Fruit fly (Drosophila melanogaster) whole organism, embryonic: ENCODE results near the gene Pi3K68D.

Experiments
- Abd-B ChIP-seq: fragments of 200-800 bp; sonication (Bioruptor generic); optimal IDR thresholded peaks from 2 replicates; lab custom pipeline; 2018; ENCODE audit warnings: missing biosample characterization, mild to moderate bottlenecking, missing genetic modification characterization, moderate library complexity
- Antp ChIP-seq: fragments of 200-800 bp; sonication (Bioruptor generic); optimal IDR thresholded peaks from 3 replicates; lab custom pipeline; 2016; ENCODE audit warnings: missing biosample characterization, missing genetic modification characterization
- Atf3 ChIP-seq: fragments of 200-800 bp; sonication (Bioruptor generic); optimal IDR thresholded peaks from 3 replicates; lab custom pipeline; 2016; ENCODE audit warnings: missing biosample characterization, missing genetic modification characterization
- C15 ChIP-seq: fragments of 200-800 bp; sonication (Bioruptor generic); IDR thresholded peaks from 3 replicates; pipeline ENCODE4 v1.3.6; 2022; ENCODE audit warnings: missing biosample characterization, missing genetic modification characterization
- CG10267 ChIP-seq: fragments of 200-800 bp; sonication (Bioruptor generic); optimal IDR thresholded peaks from 2 replicates; lab custom pipeline; 2018; ENCODE audit warnings: missing biosample characterization, mild to moderate bottlenecking, missing genetic modification characterization, moderate library complexity
- CG12155 ChIP-seq: fragments of 200-800 bp; sonication (Bioruptor generic); optimal IDR thresholded peaks from 3 replicates; lab custom pipeline; 2016; ENCODE audit warnings: missing biosample characterization, missing genetic modification characterization
- CG13424 ChIP-seq: fragments of 200-800 bp; sonication (Bioruptor generic); optimal IDR thresholded peaks from 2 replicates; lab custom pipeline; 2019; ENCODE audit warnings: missing biosample characterization, mild to moderate bottlenecking, missing genetic modification characterization, moderate library complexity
- CG14710 ChIP-seq: fragments of 200-800 bp; sonication (Bioruptor generic); optimal IDR thresholded peaks from 3 replicates; lab custom pipeline; 2019; ENCODE audit warnings: missing biosample characterization, mild to moderate bottlenecking, missing genetic modification characterization, moderate library complexity
- CG15073 ChIP-seq: fragments of 200-800 bp; sonication (Bioruptor generic); optimal IDR thresholded peaks from 2 replicates; lab custom pipeline; 2016; ENCODE audit warnings: missing biosample characterization, missing genetic modification characterization
- CG15696 ChIP-seq: fragments of 200-800 bp; sonication (Bioruptor generic); optimal IDR thresholded peaks from 2 replicates; lab custom pipeline; 2019; ENCODE audit warnings: missing biosample characterization, mild to moderate bottlenecking, missing genetic modification characterization, moderate library complexity
- CG16779 ChIP-seq: fragments of 200-800 bp; sonication (Bioruptor generic); IDR thresholded peaks from 2 replicates; pipeline ENCODE4 v1.3.6; 2022; ENCODE audit warnings: missing biosample characterization, missing genetic modification characterization
- CG16815 ChIP-seq: fragments of 200-800 bp; sonication (Bioruptor generic); optimal IDR thresholded peaks from 3 replicates; lab custom pipeline; 2017; ENCODE audit warnings: missing biosample characterization, mild to moderate bottlenecking, missing genetic modification characterization
- CG17361 ChIP-seq: fragments of 200-800 bp; sonication (Bioruptor generic); IDR thresholded peaks from 3 replicates; pipeline ENCODE4 v1.3.6; 2022; ENCODE audit warnings: missing biosample characterization, missing genetic modification characterization
- CG2129 ChIP-seq: fragments of 200-800 bp; sonication (Bioruptor generic); IDR thresholded peaks from 2 replicates; pipeline ENCODE4 v1.3.6; 2022; ENCODE audit warnings: missing biosample characterization, missing genetic modification characterization; ENCODE audit not compliant: partially characterized antibody
- CG30431 ChIP-seq: fragments of 200-800 bp; sonication (Bioruptor generic); optimal IDR thresholded peaks from 2 replicates; lab custom pipeline; 2017; ENCODE audit warnings: missing biosample characterization, missing genetic modification characterization
- CG33557 ChIP-seq: fragments of 200-800 bp; sonication (Bioruptor generic); optimal IDR thresholded peaks from 2 replicates; lab custom pipeline; 2019; ENCODE audit warnings: missing biosample characterization, mild to moderate bottlenecking, missing genetic modification characterization, moderate library complexity
- CG4328 ChIP-seq: fragments of 200-800 bp; sonication (Bioruptor generic); optimal IDR thresholded peaks from 3 replicates; lab custom pipeline; 2017; ENCODE audit warnings: missing biosample characterization, missing genetic modification reagents, missing genetic modification characterization
- CG4730 ChIP-seq: fragments of 200-800 bp; sonication (Bioruptor generic); IDR thresholded peaks from 2 replicates; pipeline ENCODE4 v1.3.6; 2022; ENCODE audit warnings: missing biosample characterization, missing genetic modification characterization
- CG6175 ChIP-seq: fragments of 200-800 bp; sonication (Bioruptor generic); IDR thresholded peaks from 3 replicates; pipeline ENCODE4 v1.3.6; 2022; ENCODE audit warnings: missing biosample characterization, missing genetic modification characterization
- CG6813 ChIP-seq: fragments of 200-800 bp; sonication (Bioruptor generic); optimal IDR thresholded peaks from 2 replicates; lab custom pipeline; 2017; ENCODE audit warnings: missing biosample characterization, missing genetic modification characterization, mild to moderate bottlenecking, moderate library complexity, missing genetic modification reagents
- CG7987 ChIP-seq: fragments of 200-800 bp; sonication (Bioruptor generic); optimal IDR thresholded peaks from 2 replicates; lab custom pipeline; 2018; ENCODE audit warnings: missing biosample characterization, mild to moderate bottlenecking, missing genetic modification characterization, moderate library complexity
- CG8944 ChIP-seq: fragments of 200-800 bp; sonication (Bioruptor generic); optimal IDR thresholded peaks from 3 replicates; lab custom pipeline; 2016; ENCODE audit warnings: missing biosample characterization, missing genetic modification characterization
- CG9609 ChIP-seq: fragments of 200-800 bp; sonication (Bioruptor generic); optimal IDR thresholded peaks from 3 replicates; lab custom pipeline; 2016; ENCODE audit warnings: missing biosample characterization, missing genetic modification characterization
- Ets97D ChIP-seq: fragments of 200-800 bp; sonication (Bioruptor generic); optimal IDR thresholded peaks from 3 replicates; lab custom pipeline; 2016; ENCODE audit warnings: missing biosample characterization, missing genetic modification characterization
- Hey ChIP-seq: fragments of 200-800 bp; sonication (Bioruptor generic); optimal IDR thresholded peaks from 3 replicates; lab custom pipeline; 2018; ENCODE audit warnings: missing biosample characterization, mild to moderate bottlenecking, missing genetic modification characterization
- HmgZ ChIP-seq: fragments of 200-800 bp; sonication (Bioruptor generic); optimal IDR thresholded peaks from 2 replicates; lab custom pipeline; 2018; ENCODE audit warnings: missing biosample characterization, mild to moderate bottlenecking, missing genetic modification characterization
- Hmx ChIP-seq: fragments of 200-800 bp; sonication (Bioruptor generic); optimal IDR thresholded peaks from 2 replicates; lab custom pipeline; 2016; ENCODE audit warnings: missing biosample characterization, missing genetic modification characterization
- Hr39 ChIP-seq: fragments of >200 bp; optimal IDR thresholded peaks from 2 replicates; lab custom pipeline; 2017
- Lim3 ChIP-seq: fragments of 200-800 bp; sonication (Bioruptor generic); IDR thresholded peaks from 2 replicates; pipeline ENCODE4 v1.3.6; 2022; ENCODE audit warnings: missing biosample characterization, missing genetic modification characterization
- Mrtf ChIP-seq: fragments of 200-800 bp; sonication (Bioruptor generic); IDR thresholded peaks from 3 replicates; pipeline ENCODE4 v1.3.6; 2022; ENCODE audit warnings: missing biosample characterization, missing genetic modification characterization
- NK7.1 ChIP-seq: fragments of 200-800 bp; sonication (Bioruptor generic); optimal IDR thresholded peaks from 3 replicates; lab custom pipeline; 2016; ENCODE audit warnings: missing biosample characterization, missing genetic modification characterization
- Opbp ChIP-seq: fragments of 200-800 bp; sonication (Bioruptor generic); IDR thresholded peaks from 3 replicates; pipeline ENCODE4 v1.3.6; 2022; ENCODE audit warnings: missing biosample characterization, missing genetic modification characterization; ENCODE audit not compliant: partially characterized antibody
- Rfx ChIP-seq: fragments of 200-800 bp; sonication (Bioruptor generic); IDR thresholded peaks from 2 replicates; pipeline ENCODE4 v1.3.6; 2022; ENCODE audit warnings: missing biosample characterization, missing genetic modification characterization
- Spps ChIP-seq: fragments of 200-800 bp; sonication (Bioruptor generic); optimal IDR thresholded peaks from 2 replicates; lab custom pipeline; 2018; ENCODE audit warnings: missing biosample characterization, mild to moderate bottlenecking, missing genetic modification characterization
- Usf ChIP-seq: fragments of 200-800 bp; sonication (Bioruptor generic); optimal IDR thresholded peaks from 2 replicates; lab custom pipeline; 2017; ENCODE audit warnings: missing genotype, missing biosample characterization, missing genetic modification characterization
- Xbp1 ChIP-seq: fragments of 200-800 bp; sonication (Bioruptor generic); optimal IDR thresholded peaks from 3 replicates; lab custom pipeline; 2016; ENCODE audit warnings: missing biosample characterization, mild to moderate bottlenecking, missing genetic modification characterization
- ac ChIP-seq: fragments of 200-800 bp; sonication (Bioruptor generic); optimal IDR thresholded peaks from 3 replicates; lab custom pipeline; 2017; ENCODE audit warnings: missing biosample characterization, mild to moderate bottlenecking, missing genetic modification characterization
- amos ChIP-seq: fragments of 200-800 bp; sonication (Bioruptor generic); IDR thresholded peaks from 2 replicates; pipeline ENCODE4 v1.3.6; 2022; ENCODE audit warnings: missing biosample characterization, missing genetic modification characterization; ENCODE audit not compliant: partially characterized antibody
- cwo ChIP-seq: fragments of 200-800 bp; sonication (Bioruptor generic); optimal IDR thresholded peaks from 3 replicates; lab custom pipeline; 2017; ENCODE audit warnings: missing biosample characterization, missing genetic modification characterization, mild to moderate bottlenecking, moderate library complexity, missing genetic modification reagents
- dpn ChIP-seq, 2 experiments: fragments of 200-800 bp; sonication (Bioruptor generic); optimal IDR thresholded peaks; 3 replicates each; lab custom pipeline; 2016; ENCODE audit warnings: missing biosample characterization in 2 of 2, missing genetic modification characterization in 2 of 2
- fd64A ChIP-seq: fragments of 200-800 bp; sonication (Bioruptor generic); optimal IDR thresholded peaks from 3 replicates; lab custom pipeline; 2018; ENCODE audit warnings: missing biosample characterization, mild to moderate bottlenecking, missing genetic modification characterization
- fu2 ChIP-seq: fragments of 200-800 bp; sonication (Bioruptor generic); optimal IDR thresholded peaks from 2 replicates; lab custom pipeline; 2016; ENCODE audit warnings: missing biosample characterization, missing genetic modification characterization
- gce ChIP-seq: fragments of 200-800 bp; sonication (Bioruptor generic); IDR thresholded peaks from 3 replicates; pipeline ENCODE4 v1.3.6; 2022; ENCODE audit warnings: missing biosample characterization, missing genetic modification characterization
- gfzf ChIP-seq: fragments of 200-800 bp; sonication (Bioruptor generic); optimal IDR thresholded peaks from 2 replicates; lab custom pipeline; 2016; ENCODE audit warnings: missing biosample characterization, mild to moderate bottlenecking, missing genetic modification characterization, moderate library complexity
- h ChIP-seq: fragments of >200 bp; optimal IDR thresholded peaks from 2 replicates; lab custom pipeline; 2017
- nom ChIP-seq: fragments of 200-800 bp; sonication (Bioruptor generic); optimal IDR thresholded peaks from 2 replicates; lab custom pipeline; 2017; ENCODE audit warnings: missing biosample characterization, missing genetic modification characterization, mild to moderate bottlenecking, moderate library complexity, missing genetic modification reagents
- p53 ChIP-seq: fragments of 200-800 bp; sonication (Bioruptor generic); optimal IDR thresholded peaks from 2 replicates; lab custom pipeline; 2016; ENCODE audit warnings: missing biosample characterization, missing genetic modification characterization
- salm ChIP-seq: fragments of 200-800 bp; sonication (Bioruptor generic); optimal IDR thresholded peaks from 2 replicates; lab custom pipeline; 2018; ENCODE audit warnings: missing biosample characterization, mild to moderate bottlenecking, missing genetic modification characterization
- tio ChIP-seq: fragments of 200-800 bp; sonication (Bioruptor generic); optimal IDR thresholded peaks from 2 replicates; lab custom pipeline; 2017; ENCODE audit warnings: missing biosample characterization, missing genetic modification characterization, inconsistent platforms
- unpg ChIP-seq: fragments of 200-800 bp; sonication (Bioruptor generic); optimal IDR thresholded peaks from 3 replicates; lab custom pipeline; 2018; ENCODE audit warnings: missing biosample characterization, mild to moderate bottlenecking, missing genetic modification characterization, moderate library complexity
- zen2 ChIP-seq: fragments of 200-800 bp; sonication (Bioruptor generic); IDR thresholded peaks from 3 replicates; pipeline ENCODE4 v1.3.6; 2022; ENCODE audit warnings: missing biosample characterization, missing genetic modification characterization; ENCODE audit not compliant: partially characterized antibody
- zfh2 ChIP-seq: fragments of 200-800 bp; sonication (Bioruptor generic); optimal IDR thresholded peaks from 2 replicates; lab custom pipeline; 2016; ENCODE audit warnings: missing biosample characterization, missing genetic modification characterization

The Pi3K68D gene

dm6 chr3L:11772608-11773017 lies 17.2 kb downstream of the Pi3K68D start (continued):
- TF ChIP-seq Rfx (no peak), p53 (no peak), Ets97D (GFP tag; lab: Kevin White, UChicago) (no peak), C15 (GFP tag; lab: Robert Waterston, UW) (no peak), CG30431 (no peak), zen2 (no peak), CG9609 (no peak), CG10267 (tag; lab: Kevin White, UChicago) (no peak), CG12155 (GFP tag; lab: Kevin White, UChicago) (no peak), CG15073 (GFP tag; lab: Kevin White, UChicago) (no peak), CG13424 (tag; lab: Kevin White, UChicago) (no peak), NK7.1 (no peak), CG33557 (GFP tag; lab: Kevin White, UChicago) (no peak), CG15696 (tag; lab: Kevin White, UChicago) (no peak), CG4730 (GFP tag; lab: Robert Waterston, UW) (no peak), Lim3 (GFP tag; lab: Robert Waterston, UW) (0 out of 2 replicates have a peak, but pooled peaks have one; percentile 38), dpn (GFP tag; optimal IDR thresholded peaks at IDR 0.05; lab: Kevin White, UChicago) (no peak), HmgZ (peak; percentile 64), amos (0 out of 2 replicates have a peak, but pooled peaks have one; percentile 6), CG16815 (GFP tag; lab: Kevin White, UChicago) (no peak), Hmx (GFP tag; lab: Kevin White, UChicago) (no peak), unpg (GFP tag; lab: Kevin White, UChicago) (no peak), CG2129 (GFP tag; lab: Robert Waterston, UW) (no peak), Abd-B (no peak), nom (GFP tag; lab: Kevin White, UChicago) (no peak), h (lab: Kevin White, UChicago) (no peak), CG8944 (GFP tag; lab: Kevin White, UChicago) (no peak), CG16779 (no peak), gce (no peak), CG6175 (GFP tag; lab: Robert Waterston, UW) (peak; percentile 97), cwo (peak; percentile 25), Opbp (GFP tag; lab: Robert Waterston, UW) (no peak), Atf3 (GFP tag; lab: Kevin White, UChicago) (no peak), Xbp1 (GFP tag; lab: Kevin White, UChicago) (no peak), Antp (no peak), CG14710 (no peak), CG7987 (GFP tag; lab: Kevin White, UChicago) (peak; percentile 18), Hey (tag; lab: Kevin White, UChicago) (peak; percentile 69), salm (peak; percentile 23), CG4328 (GFP tag; lab: Kevin White, UChicago) (no peak), fd64A (GFP tag; lab: Kevin White, UChicago) (no peak), tio (no peak), Usf (GFP tag; lab: Kevin White, UChicago) (no peak), fu2 (GFP tag; lab: Kevin White, UChicago) (no peak), Hr39 (lab: Kevin White, UChicago) (no peak), zfh2 (GFP tag; lab: Kevin White, UChicago) (no peak), Spps (tag; lab: Kevin White, UChicago) (no peak), ac (GFP tag; lab: Kevin White, UChicago) (no peak), CG6813 (GFP tag; lab: Kevin White, UChicago) (peak; percentile 46), gfzf (GFP tag; lab: Kevin White, UChicago) (no peak), Mrtf (GFP tag; lab: Robert Waterston, UW) (no peak), CG17361 (GFP tag; lab: Robert Waterston, UW) (no peak)
